Fruit fly (Drosophila melanogaster): ENCODE results near the gene CG42335.
A peak's percentile ranks its signal among the peaks of the same experiment; 100 is the strongest.

dm6 chr3R:21781448-21781847, 22.9 kb downstream of the CG42335 start:
- peak; percentile 69 for TF ChIP-seq rn (GFP tag; IDR thresholded peaks at IDR 0.05)
- peak; percentile 72 for TF ChIP-seq CG32121 (GFP tag; IDR thresholded peaks at IDR 0.05)
- TF ChIP-seq Pif1B (GFP tag; optimal IDR thresholded peaks at IDR 0.05) = peak; percentile 88
- TF ChIP-seq EcR (GFP tag; optimal IDR thresholded peaks at IDR 0.05) = peak; percentile 65
- TF ChIP-seq CG9948 (tag; optimal IDR thresholded peaks at IDR 0.05) = peak; percentile 93

Data from whole organism, pupa.